In the genomic region with DNA sequence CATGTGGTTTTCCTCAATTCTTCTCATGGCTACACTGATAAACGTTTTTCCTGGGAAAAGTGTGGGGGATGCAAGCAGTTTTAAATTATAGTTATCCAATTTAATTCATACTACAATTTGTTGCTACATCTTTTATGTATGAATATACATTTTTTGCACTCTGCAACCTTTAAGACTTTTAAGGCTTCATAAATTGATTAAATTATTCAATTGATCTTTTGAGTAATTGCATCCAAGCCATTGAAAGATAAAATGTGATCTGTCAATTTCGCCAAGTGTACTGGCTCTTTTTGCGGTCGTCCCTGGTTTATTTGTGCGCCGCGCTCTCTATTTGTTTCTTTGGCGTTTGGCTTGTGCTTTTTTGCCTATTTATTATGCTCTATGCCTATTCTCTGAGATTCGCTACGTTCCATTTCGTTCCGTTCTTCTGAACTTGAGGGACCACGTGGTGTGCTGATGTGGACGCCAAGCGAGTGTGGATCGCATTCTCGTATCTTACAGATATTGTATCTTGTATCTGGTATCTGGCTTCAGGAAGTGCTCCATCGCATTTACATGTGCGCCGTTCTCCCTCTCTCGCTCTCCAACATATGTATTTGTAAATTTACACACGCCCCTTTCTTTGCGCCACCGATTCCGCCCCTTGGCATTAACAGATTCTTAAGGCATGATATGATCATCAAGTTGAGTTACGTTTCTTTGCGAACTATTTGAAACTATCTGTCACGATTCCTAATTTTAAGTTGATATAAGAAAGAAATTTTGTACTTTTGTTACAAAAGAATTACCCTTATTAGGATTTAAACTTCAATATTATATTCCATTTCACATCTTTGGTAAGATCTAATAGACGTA, we compare ENCODE assay signal across 1 fruit fly cellular context.
A peak's percentile ranks its signal among the peaks of the same experiment; 100 is the strongest.
TF ChIP-seq lines count a peak whose summit lies in the region.

No protein-coding gene starts in this region.

TF ChIP-seq in whole organism, embryonic, 481 proteins besides CTCF, POLR2A, EP300 and RAD21 (continued from another document and continues in another):
- peak; percentile 50; the same call in 1 of the 2 replicates for TF ChIP-seq GATAe (GFP tag; conservative IDR thresholded peaks at IDR 0.05; lab: Robert Waterston, UW)
- TF ChIP-seq CG18619 (GFP tag; optimal IDR thresholded peaks at IDR 0.05; lab: Kevin White, UChicago), result peak; percentile 88
- peak; percentile 77 for TF ChIP-seq pnt (GFP tag; optimal IDR thresholded peaks at IDR 0.05; lab: Kevin White, UChicago)
- TF ChIP-seq Dll (GFP tag; IDR thresholded peaks at IDR 0.05; lab: Robert Waterston, UW; ENCODE audit: partially characterized antibody), result no peak
- peak; percentile 23; the same call in 1 of the 3 replicates for TF ChIP-seq CG34224 (GFP tag; IDR thresholded peaks at IDR 0.05; lab: Robert Waterston, UW; ENCODE audit: partially characterized antibody)
- TF ChIP-seq CG10654 (GFP tag; optimal IDR thresholded peaks at IDR 0.05; lab: Kevin White, UChicago), result peak; percentile 71
- peak; percentile 48 for TF ChIP-seq CG8388 (GFP tag; optimal IDR thresholded peaks at IDR 0.05; lab: Kevin White, UChicago)
- TF ChIP-seq ftz-f1 (GFP tag; optimal IDR thresholded peaks at IDR 0.05; lab: Kevin White, UChicago), result peak; percentile 55
- peak; percentile 50 for TF ChIP-seq CG1602 (GFP tag; optimal IDR thresholded peaks at IDR 0.05; lab: Kevin White, UChicago)
- no peak for TF ChIP-seq amos (GFP tag; IDR thresholded peaks at IDR 0.05; lab: Robert Waterston, UW; ENCODE audit: partially characterized antibody)
- TF ChIP-seq grau (tag; optimal IDR thresholded peaks at IDR 0.05; lab: Kevin White, UChicago), result peak; percentile 92
- TF ChIP-seq Ptx1 (GFP tag; IDR thresholded peaks at IDR 0.05; lab: Robert Waterston, UW), result peak; percentile 91
- TF ChIP-seq Elba2 (GFP tag; optimal IDR thresholded peaks at IDR 0.05; lab: Kevin White, UChicago), result no peak
- TF ChIP-seq schlank (tag; optimal IDR thresholded peaks at IDR 0.05; lab: Kevin White, UChicago), result peak; percentile 86
- no peak for TF ChIP-seq CG2199 (GFP tag; IDR thresholded peaks at IDR 0.05; lab: Robert Waterston, UW)
- no peak for TF ChIP-seq grn (GFP tag; optimal IDR thresholded peaks at IDR 0.05; lab: Kevin White, UChicago)
- no peak for TF ChIP-seq Hr78 (GFP tag; optimal IDR thresholded peaks at IDR 0.05; lab: Kevin White, UChicago)
- TF ChIP-seq CG2120 (GFP tag; optimal IDR thresholded peaks at IDR 0.05; lab: Kevin White, UChicago), result peak; percentile 97
- TF ChIP-seq NC2α (GFP tag; optimal IDR thresholded peaks at IDR 0.05; lab: Kevin White, UChicago), result peak; percentile 32
- TF ChIP-seq CG11398 (GFP tag; optimal IDR thresholded peaks at IDR 0.05; lab: Kevin White, UChicago), result peak; percentile 77
- TF ChIP-seq Antp (GFP tag; optimal IDR thresholded peaks at IDR 0.05; lab: Kevin White, UChicago), result peak; percentile 76
- TF ChIP-seq CG31365 (tag; optimal IDR thresholded peaks at IDR 0.05; lab: Kevin White, UChicago), result peak; percentile 20
- peak; percentile 89 for TF ChIP-seq CG13296 (GFP tag; optimal IDR thresholded peaks at IDR 0.05; lab: Kevin White, UChicago)
- no peak for TF ChIP-seq CG42726 (GFP tag; IDR thresholded peaks at IDR 0.05; lab: Robert Waterston, UW; ENCODE audit: partially characterized antibody)
- no peak for TF ChIP-seq CG6791 (GFP tag; IDR thresholded peaks at IDR 0.05; lab: Robert Waterston, UW; ENCODE audit: partially characterized antibody)
- TF ChIP-seq C15 (GFP tag; IDR thresholded peaks at IDR 0.05; lab: Robert Waterston, UW), result peak; percentile 77
- TF ChIP-seq Eip74EF (GFP tag; optimal IDR thresholded peaks at IDR 0.05; lab: Kevin White, UChicago), result peak in 1 of 2 experiments; percentile 45
- peak; percentile 85 for TF ChIP-seq dmrt99B (tag; optimal IDR thresholded peaks at IDR 0.05; lab: Kevin White, UChicago)
- TF ChIP-seq hkb (optimal IDR thresholded peaks at IDR 0.05; lab: Kevin White, UChicago), result no peak
- peak; percentile 81 for TF ChIP-seq hkb (GFP tag; IDR thresholded peaks at IDR 0.05; lab: Robert Waterston, UW)
- TF ChIP-seq HLHmδ (GFP tag; optimal IDR thresholded peaks at IDR 0.05; lab: Kevin White, UChicago), result no peak
- peak; percentile 64 for TF ChIP-seq Ssrp (tag; optimal IDR thresholded peaks at IDR 0.05; lab: Kevin White, UChicago)
- TF ChIP-seq CG7963 (GFP tag; IDR thresholded peaks at IDR 0.05; lab: Robert Waterston, UW; ENCODE audit: partially characterized antibody), result no peak
- TF ChIP-seq vnd (GFP tag; IDR thresholded peaks at IDR 0.05; lab: Robert Waterston, UW; ENCODE audit: partially characterized antibody), result no peak
- TF ChIP-seq cato (GFP tag; optimal IDR thresholded peaks at IDR 0.05; lab: Kevin White, UChicago; ENCODE audit: borderline replicate concordance), result peak; percentile 28
- peak; percentile 57 for TF ChIP-seq exex (tag; optimal IDR thresholded peaks at IDR 0.05; lab: Kevin White, UChicago)
- peak; percentile 62 for TF ChIP-seq CG3163 (GFP tag; optimal IDR thresholded peaks at IDR 0.05; lab: Kevin White, UChicago)
- TF ChIP-seq CG4360 (GFP tag; IDR thresholded peaks at IDR 0.05; lab: Robert Waterston, UW), result no peak; the same call in 1 of the 2 replicates
- peak; percentile 74 for TF ChIP-seq CG6854 (GFP tag; optimal IDR thresholded peaks at IDR 0.05; lab: Kevin White, UChicago)
- TF ChIP-seq dmrt11E (tag; optimal IDR thresholded peaks at IDR 0.05; lab: Kevin White, UChicago), result no peak
- TF ChIP-seq unpg (GFP tag; optimal IDR thresholded peaks at IDR 0.05; lab: Kevin White, UChicago), result peak; percentile 82
- peak; percentile 94 for TF ChIP-seq Drgx (GFP tag; IDR thresholded peaks at IDR 0.05; lab: Robert Waterston, UW)
- peak in 1 of 2 experiments; percentile 33 for TF ChIP-seq insv (GFP tag; optimal IDR thresholded peaks at IDR 0.05; lab: Kevin White, UChicago)
- no peak for TF ChIP-seq CG8290 (GFP tag; optimal IDR thresholded peaks at IDR 0.05; lab: Kevin White, UChicago)
- peak in 1 of 2 experiments; percentile 81 for TF ChIP-seq CG8290 (tag; optimal IDR thresholded peaks at IDR 0.05; lab: Kevin White, UChicago)
- TF ChIP-seq HmgD (GFP tag; optimal IDR thresholded peaks at IDR 0.05; lab: Kevin White, UChicago), result peak; percentile 40
- peak; percentile 86 for TF ChIP-seq BtbVII (GFP tag; optimal IDR thresholded peaks at IDR 0.05; lab: Kevin White, UChicago)
- TF ChIP-seq nmo (GFP tag; optimal IDR thresholded peaks at IDR 0.05; lab: Kevin White, UChicago), result peak; percentile 79
- TF ChIP-seq otp (GFP tag; IDR thresholded peaks at IDR 0.05; lab: Robert Waterston, UW), result peak; percentile 47; the same call in 2 of the 3 replicates
- TF ChIP-seq CG4707 (GFP tag; optimal IDR thresholded peaks at IDR 0.05; lab: Kevin White, UChicago), result no peak
- TF ChIP-seq onecut (GFP tag; IDR thresholded peaks at IDR 0.05; lab: Robert Waterston, UW), result peak; percentile 27
- peak; percentile 71 for TF ChIP-seq pb (GFP tag; optimal IDR thresholded peaks at IDR 0.05; lab: Kevin White, UChicago)
- peak; percentile 75 for TF ChIP-seq CG12942 (GFP tag; optimal IDR thresholded peaks at IDR 0.05; lab: Kevin White, UChicago)
- TF ChIP-seq CG17361 (GFP tag; IDR thresholded peaks at IDR 0.05; lab: Robert Waterston, UW), result peak; percentile 85
- peak; percentile 85 for TF ChIP-seq tx (GFP tag; optimal IDR thresholded peaks at IDR 0.05; lab: Kevin White, UChicago)
- TF ChIP-seq CG17612 (GFP tag; IDR thresholded peaks at IDR 0.05; lab: Robert Waterston, UW), result peak; percentile 53; the same call in 1 of the 2 replicates
- TF ChIP-seq klu (GFP tag; IDR thresholded peaks at IDR 0.05; lab: Robert Waterston, UW), result peak; percentile 91
- TF ChIP-seq Hr3 (GFP tag; optimal IDR thresholded peaks at IDR 0.05; lab: Kevin White, UChicago), result peak; percentile 79
- TF ChIP-seq tna (GFP tag; IDR thresholded peaks at IDR 0.05; lab: Robert Waterston, UW; ENCODE audit: partially characterized antibody), result no peak
- TF ChIP-seq lov (optimal IDR thresholded peaks at IDR 0.05; lab: Kevin White, UChicago), result no peak
- TF ChIP-seq lov (GFP tag; IDR thresholded peaks at IDR 0.05; lab: Robert Waterston, UW), result no peak
- peak; percentile 71 for TF ChIP-seq zfh1 (GFP tag; IDR thresholded peaks at IDR 0.05; lab: Robert Waterston, UW)
- TF ChIP-seq lbe (GFP tag; optimal IDR thresholded peaks at IDR 0.05; lab: Kevin White, UChicago), result no peak
- TF ChIP-seq ttk (GFP tag; IDR thresholded peaks at IDR 0.05; lab: Robert Waterston, UW), result peak; percentile 33
- TF ChIP-seq CG33213 (GFP tag; optimal IDR thresholded peaks at IDR 0.05; lab: Kevin White, UChicago), result peak; percentile 71
- TF ChIP-seq caup (GFP tag; optimal IDR thresholded peaks at IDR 0.05; lab: Kevin White, UChicago; ENCODE audit: severe bottlenecking), result peak; percentile 86
- peak; percentile 81 for TF ChIP-seq CG8944 (GFP tag; optimal IDR thresholded peaks at IDR 0.05; lab: Kevin White, UChicago)
- TF ChIP-seq Dbx (GFP tag; IDR thresholded peaks at IDR 0.05; lab: Robert Waterston, UW), result peak; percentile 89
- peak; percentile 89 for TF ChIP-seq CG7372 (GFP tag; IDR thresholded peaks at IDR 0.05; lab: Robert Waterston, UW)
- TF ChIP-seq fd102C (GFP tag; optimal IDR thresholded peaks at IDR 0.05; lab: Kevin White, UChicago), result no peak
- peak; percentile 25 for TF ChIP-seq CG5180 (GFP tag; optimal IDR thresholded peaks at IDR 0.05; lab: Kevin White, UChicago)
- TF ChIP-seq Rfx (GFP tag; IDR thresholded peaks at IDR 0.05; lab: Robert Waterston, UW), result peak; percentile 96
- peak; percentile 79 for TF ChIP-seq CG15011 (GFP tag; optimal IDR thresholded peaks at IDR 0.05; lab: Kevin White, UChicago)
- peak; percentile 12 for TF ChIP-seq tup (GFP tag; optimal IDR thresholded peaks at IDR 0.05; lab: Kevin White, UChicago)
- peak; percentile 58 for TF ChIP-seq CG3838 (GFP tag; optimal IDR thresholded peaks at IDR 0.05; lab: Kevin White, UChicago)
- peak; percentile 70 for TF ChIP-seq ems (GFP tag; optimal IDR thresholded peaks at IDR 0.05; lab: Kevin White, UChicago)
- peak; percentile 72 for TF ChIP-seq CrebB (tag; optimal IDR thresholded peaks at IDR 0.05; lab: Kevin White, UChicago)
- no peak for TF ChIP-seq Spps (tag; optimal IDR thresholded peaks at IDR 0.05; lab: Kevin White, UChicago)
- no peak for TF ChIP-seq Lhr (GFP tag; optimal IDR thresholded peaks at IDR 0.05; lab: Kevin White, UChicago)
- TF ChIP-seq CG11560 (tag; IDR thresholded peaks at IDR 0.05; lab: Robert Waterston, UW), result peak; percentile 84
- peak; percentile 76 for TF ChIP-seq CG31441 (GFP tag; IDR thresholded peaks at IDR 0.05; lab: Robert Waterston, UW)
- TF ChIP-seq CG10267 (tag; optimal IDR thresholded peaks at IDR 0.05; lab: Kevin White, UChicago), result peak; percentile 53
- no peak for TF ChIP-seq gfzf (GFP tag; optimal IDR thresholded peaks at IDR 0.05; lab: Kevin White, UChicago)
- TF ChIP-seq CG43689 (GFP tag; IDR thresholded peaks at IDR 0.05; lab: Robert Waterston, UW), result no peak
- peak; percentile 74 for TF ChIP-seq Myb (GFP tag; optimal IDR thresholded peaks at IDR 0.05; lab: Kevin White, UChicago)
- peak; percentile 86 for TF ChIP-seq org-1 (GFP tag; optimal IDR thresholded peaks at IDR 0.05; lab: Kevin White, UChicago)
- no peak for TF ChIP-seq br (optimal IDR thresholded peaks at IDR 0.05; lab: Kevin White, UChicago)
- TF ChIP-seq CG3847 (GFP tag; IDR thresholded peaks at IDR 0.05; lab: Robert Waterston, UW), result peak; percentile 95
- TF ChIP-seq CG7745 (tag; optimal IDR thresholded peaks at IDR 0.05; lab: Kevin White, UChicago), result no peak
- TF ChIP-seq CG13894 (tag; optimal IDR thresholded peaks at IDR 0.05; lab: Kevin White, UChicago), result peak; percentile 69
- peak; percentile 16 for TF ChIP-seq trem (tag; optimal IDR thresholded peaks at IDR 0.05; lab: Kevin White, UChicago)
- peak; percentile 86 for TF ChIP-seq CG13775 (GFP tag; optimal IDR thresholded peaks at IDR 0.05; lab: Kevin White, UChicago)
- TF ChIP-seq CG15073 (GFP tag; optimal IDR thresholded peaks at IDR 0.05; lab: Kevin White, UChicago), result no peak
- TF ChIP-seq crp (GFP tag; optimal IDR thresholded peaks at IDR 0.05; lab: Kevin White, UChicago), result peak in 1 of 2 experiments; percentile 19
- TF ChIP-seq Tbp (GFP tag; optimal IDR thresholded peaks at IDR 0.05; lab: Kevin White, UChicago), result no peak
- TF ChIP-seq knrl (GFP tag; IDR thresholded peaks at IDR 0.05; lab: Robert Waterston, UW; ENCODE audit: partially characterized antibody), result no peak
- TF ChIP-seq B-H1 (GFP tag; IDR thresholded peaks at IDR 0.05; lab: Robert Waterston, UW), result peak; percentile 78
- peak; percentile 56 for TF ChIP-seq CG1603 (tag; optimal IDR thresholded peaks at IDR 0.05; lab: Kevin White, UChicago)
- peak; percentile 94 for TF ChIP-seq lmd (GFP tag; IDR thresholded peaks at IDR 0.05; lab: Robert Waterston, UW)
- peak; percentile 90 for TF ChIP-seq Hsf (GFP tag; optimal IDR thresholded peaks at IDR 0.05; lab: Kevin White, UChicago)
- TF ChIP-seq odd (GFP tag; optimal IDR thresholded peaks at IDR 0.05; lab: Kevin White, UChicago), result peak; percentile 71
- TF ChIP-seq bowl (GFP tag; IDR thresholded peaks at IDR 0.05; lab: Robert Waterston, UW), result peak; percentile 56; the same call in 1 of the 2 replicates
- no peak for TF ChIP-seq prd (optimal IDR thresholded peaks at IDR 0.05; lab: Kevin White, UChicago)
- peak; percentile 87 for TF ChIP-seq prd (GFP tag; IDR thresholded peaks at IDR 0.05; lab: Robert Waterston, UW)
- no peak for TF ChIP-seq CG14710 (tag; optimal IDR thresholded peaks at IDR 0.05; lab: Kevin White, UChicago)
- TF ChIP-seq Oli (tag; optimal IDR thresholded peaks at IDR 0.05; lab: Kevin White, UChicago), result peak; percentile 84
- TF ChIP-seq CG4424 (GFP tag; optimal IDR thresholded peaks at IDR 0.05; lab: Kevin White, UChicago), result peak; percentile 64
- no peak for TF ChIP-seq run (tag; optimal IDR thresholded peaks at IDR 0.05; lab: Kevin White, UChicago)
- TF ChIP-seq CG10431 (GFP tag; optimal IDR thresholded peaks at IDR 0.05; lab: Kevin White, UChicago), result no peak
- TF ChIP-seq CG12744 (GFP tag; optimal IDR thresholded peaks at IDR 0.05; lab: Kevin White, UChicago), result peak; percentile 73
- TF ChIP-seq CG3726 (GFP tag; IDR thresholded peaks at IDR 0.05; lab: Robert Waterston, UW), result peak; percentile 75; the same call in 2 of the 3 replicates
- TF ChIP-seq crc (GFP tag; optimal IDR thresholded peaks at IDR 0.05; lab: Kevin White, UChicago), result peak; percentile 81
- peak; percentile 42 for TF ChIP-seq mirr (GFP tag; optimal IDR thresholded peaks at IDR 0.05; lab: Kevin White, UChicago)
- TF ChIP-seq CG32767 (GFP tag; IDR thresholded peaks at IDR 0.05; lab: Robert Waterston, UW), result peak; percentile 71; the same call in 1 of the 2 replicates
- TF ChIP-seq CHES-1-like (GFP tag; optimal IDR thresholded peaks at IDR 0.05; lab: Kevin White, UChicago), result peak; percentile 83
- no peak for TF ChIP-seq CG8478 (optimal IDR thresholded peaks at IDR 0.05; lab: Kevin White, UChicago)
- TF ChIP-seq kay (GFP tag; optimal IDR thresholded peaks at IDR 0.05; lab: Kevin White, UChicago), result peak; percentile 60
- TF ChIP-seq Stat92E (GFP tag; optimal IDR thresholded peaks at IDR 0.05; lab: Kevin White, UChicago), result peak in 1 of 3 experiments; percentile 3
- TF ChIP-seq kah (GFP tag; optimal IDR thresholded peaks at IDR 0.05; lab: Kevin White, UChicago), result peak; percentile 29
